Fruit fly (Drosophila melanogaster) whole organism, embryonic: ENCODE measurements around the gene mfas.

Experiments used
- Asciz ChIP-seq: fragments of 200-800 bp; sonication (Bioruptor generic); optimal IDR thresholded peaks from 2 replicates; lab custom pipeline; 2017; ENCODE audit warnings: missing biosample characterization, mild to moderate bottlenecking, missing genetic modification characterization, missing genetic modification reagents
- Atf6 ChIP-seq: fragments of 200-800 bp; sonication (Bioruptor generic); IDR thresholded peaks from 2 replicates; pipeline ENCODE4 v1.3.6; 2022; ENCODE audit warnings: missing biosample characterization, missing genetic modification characterization
- B-H1 ChIP-seq: fragments of 200-800 bp; sonication (Bioruptor generic); IDR thresholded peaks from 3 replicates; pipeline ENCODE4 v1.3.6; 2022; ENCODE audit warnings: missing biosample characterization, missing genetic modification characterization
- Blimp-1 ChIP-seq: fragments of 200-800 bp; sonication (Bioruptor generic); optimal IDR thresholded peaks from 3 replicates; lab custom pipeline; 2018; ENCODE audit warnings: missing biosample characterization, missing genetic modification characterization, mild to moderate bottlenecking, moderate library complexity, missing genetic modification reagents
- CG10366 ChIP-seq: fragments of 200-800 bp; sonication (Bioruptor generic); IDR thresholded peaks from 2 replicates; pipeline ENCODE4 v1.3.6; 2022; ENCODE audit warnings: missing biosample characterization, missing genetic modification characterization
- CG12299 ChIP-seq: fragments of 200-800 bp; sonication (Bioruptor generic); optimal IDR thresholded peaks from 2 replicates; lab custom pipeline; 2018; ENCODE audit warnings: missing biosample characterization, mild to moderate bottlenecking, missing genetic modification characterization
- CG12769 ChIP-seq: fragments of 200-800 bp; sonication (Bioruptor generic); optimal IDR thresholded peaks from 2 replicates; lab custom pipeline; 2019; ENCODE audit warnings: missing biosample characterization, mild to moderate bottlenecking, missing genetic modification characterization, moderate library complexity
- CG14014 ChIP-seq: fragments of 200-800 bp; sonication (Bioruptor generic); IDR thresholded peaks from 2 replicates; pipeline ENCODE4 v1.3.6; 2022; ENCODE audit warnings: missing biosample characterization, missing genetic modification characterization
- CG15011 ChIP-seq: fragments of 200-800 bp; sonication (Bioruptor generic); optimal IDR thresholded peaks from 3 replicates; lab custom pipeline; 2018; ENCODE audit warnings: missing biosample characterization, mild to moderate bottlenecking, missing genetic modification characterization
- CG1602 ChIP-seq: fragments of 200-800 bp; sonication (Bioruptor generic); optimal IDR thresholded peaks from 3 replicates; lab custom pipeline; 2016; ENCODE audit warnings: missing biosample characterization, missing genetic modification characterization
- CG1832 ChIP-seq: fragments of 200-800 bp; sonication (Bioruptor generic); optimal IDR thresholded peaks from 2 replicates; lab custom pipeline; 2017; ENCODE audit warnings: missing biosample characterization, mild to moderate bottlenecking, missing genetic modification characterization, inconsistent platforms
- CG18476 ChIP-seq: fragments of 200-800 bp; sonication (Bioruptor generic); optimal IDR thresholded peaks from 2 replicates; lab custom pipeline; 2016; ENCODE audit warnings: missing biosample characterization, mild to moderate bottlenecking, missing genetic modification characterization
- CG2129 ChIP-seq: fragments of 200-800 bp; sonication (Bioruptor generic); IDR thresholded peaks from 2 replicates; pipeline ENCODE4 v1.3.6; 2022; ENCODE audit warnings: missing biosample characterization, missing genetic modification characterization; ENCODE audit not compliant: partially characterized antibody
- CG4730 ChIP-seq: fragments of 200-800 bp; sonication (Bioruptor generic); IDR thresholded peaks from 2 replicates; pipeline ENCODE4 v1.3.6; 2022; ENCODE audit warnings: missing biosample characterization, missing genetic modification characterization
- CG6175 ChIP-seq: fragments of 200-800 bp; sonication (Bioruptor generic); IDR thresholded peaks from 3 replicates; pipeline ENCODE4 v1.3.6; 2022; ENCODE audit warnings: missing biosample characterization, missing genetic modification characterization
- CG8359 ChIP-seq: fragments of 200-800 bp; sonication (Bioruptor generic); optimal IDR thresholded peaks from 2 replicates; lab custom pipeline; 2017; ENCODE audit warnings: missing biosample characterization, mild to moderate bottlenecking, missing genetic modification characterization, borderline replicate concordance
- CG8765 ChIP-seq: fragments of 200-800 bp; sonication (Bioruptor generic); IDR thresholded peaks from 2 replicates; pipeline ENCODE4 v1.3.6; 2022; ENCODE audit warnings: missing biosample characterization, missing genetic modification characterization
- Drgx ChIP-seq: fragments of 200-800 bp; sonication (Bioruptor generic); IDR thresholded peaks from 2 replicates; pipeline ENCODE4 v1.3.6; 2022; ENCODE audit warnings: missing biosample characterization, missing genetic modification characterization
- E2f2 ChIP-seq: fragments of 200-800 bp; sonication (Bioruptor generic); IDR thresholded peaks from 2 replicates; pipeline ENCODE4 v1.3.6; 2022; ENCODE audit warnings: missing biosample characterization, missing genetic modification characterization
- Ets65A ChIP-seq: fragments of 200-800 bp; sonication (Bioruptor generic); peaks from one replicate; lab custom pipeline; 2016; ENCODE audit warnings: missing biosample characterization, missing genetic modification characterization
- Fer3 ChIP-seq: fragments of 200-800 bp; sonication (Bioruptor generic); optimal IDR thresholded peaks from 2 replicates; lab custom pipeline; 2018; ENCODE audit warnings: missing biosample characterization, mild to moderate bottlenecking, missing genetic modification characterization, moderate library complexity
- HmgZ ChIP-seq: fragments of 200-800 bp; sonication (Bioruptor generic); optimal IDR thresholded peaks from 2 replicates; lab custom pipeline; 2018; ENCODE audit warnings: missing biosample characterization, mild to moderate bottlenecking, missing genetic modification characterization
- Hsf ChIP-seq: fragments of 200-800 bp; sonication (Bioruptor generic); optimal IDR thresholded peaks from 3 replicates; lab custom pipeline; 2016; ENCODE audit warnings: missing biosample characterization, missing genetic modification characterization
- Jarid2 ChIP-seq: fragments of 200-800 bp; sonication (Bioruptor generic); optimal IDR thresholded peaks from 3 replicates; lab custom pipeline; 2017; ENCODE audit warnings: mild to moderate bottlenecking, missing biosample characterization, missing genetic modification reagents, missing genetic modification characterization
- Mad ChIP-seq: fragments of 200-800 bp; sonication (Bioruptor generic); optimal IDR thresholded peaks from 2 replicates; lab custom pipeline; 2016; ENCODE audit warnings: missing biosample characterization, missing genetic modification characterization
- Med ChIP-seq: fragments of 200-800 bp; sonication (Bioruptor generic); peaks from one replicate; lab custom pipeline; 2016; ENCODE audit warnings: missing biosample characterization, missing genetic modification characterization, mild to moderate bottlenecking, inconsistent platforms, moderate library complexity
- NFAT ChIP-seq: fragments of 200-800 bp; sonication (Bioruptor generic); IDR thresholded peaks from 2 replicates; pipeline ENCODE4 v1.3.6; 2022; ENCODE audit warnings: missing biosample characterization, missing genetic modification characterization
- Sry-β ChIP-seq: fragments of 200-800 bp; sonication (Bioruptor generic); optimal IDR thresholded peaks from 2 replicates; lab custom pipeline; 2018; ENCODE audit warnings: missing biosample characterization, mild to moderate bottlenecking, missing genetic modification characterization, moderate library complexity
- Xrp1 ChIP-seq: fragments of 200-800 bp; sonication (Bioruptor generic); IDR thresholded peaks from 2 replicates; pipeline ENCODE4 v1.3.6; 2022; ENCODE audit warnings: missing biosample characterization, missing genetic modification characterization
- abd-A ChIP-seq: fragments of 200-800 bp; sonication (Bioruptor generic); optimal IDR thresholded peaks from 3 replicates; lab custom pipeline; 2019; ENCODE audit warnings: missing biosample characterization, mild to moderate bottlenecking, missing genetic modification characterization, moderate library complexity
- ac ChIP-seq: fragments of 200-800 bp; sonication (Bioruptor generic); optimal IDR thresholded peaks from 3 replicates; lab custom pipeline; 2017; ENCODE audit warnings: missing biosample characterization, mild to moderate bottlenecking, missing genetic modification characterization
- aop ChIP-seq: fragments of 200-800 bp; sonication (Bioruptor generic); IDR thresholded peaks from 2 replicates; pipeline ENCODE4 v1.3.6; 2022; ENCODE audit warnings: missing biosample characterization, missing genetic modification characterization
- btn ChIP-seq: fragments of 200-800 bp; sonication (Bioruptor generic); optimal IDR thresholded peaks from 2 replicates; lab custom pipeline; 2016; ENCODE audit warnings: missing biosample characterization, missing genetic modification characterization
- cato ChIP-seq: fragments of 200-800 bp; sonication (Bioruptor generic); optimal IDR thresholded peaks from 2 replicates; lab custom pipeline; 2016; ENCODE audit warnings: missing biosample characterization, missing genetic modification characterization, borderline replicate concordance
- cg ChIP-seq: fragments of 200-800 bp; sonication (Bioruptor generic); optimal IDR thresholded peaks from 3 replicates; lab custom pipeline; 2019; ENCODE audit warnings: missing biosample characterization, mild to moderate bottlenecking, missing genetic modification characterization, moderate library complexity
- chinmo ChIP-seq: fragments of 200-800 bp; sonication (Bioruptor generic); IDR thresholded peaks from 4 replicates; pipeline ENCODE4 v1.3.6; 2022; ENCODE audit warnings: missing biosample characterization, missing genetic modification characterization; ENCODE audit not compliant: partially characterized antibody
- ci ChIP-seq: fragments of 200-800 bp; sonication (Bioruptor generic); IDR thresholded peaks from 3 replicates; pipeline ENCODE4 v1.3.6; 2022; ENCODE audit warnings: missing biosample characterization, missing genetic modification characterization
- onecut ChIP-seq: fragments of 200-800 bp; sonication (Bioruptor generic); IDR thresholded peaks from 2 replicates; pipeline ENCODE4 v1.3.6; 2022; ENCODE audit warnings: missing biosample characterization, missing genetic modification characterization
- otp ChIP-seq: fragments of 200-800 bp; sonication (Bioruptor generic); IDR thresholded peaks from 3 replicates; pipeline ENCODE4, ENCODE4 v1.3.6; 2022; ENCODE audit warnings: missing biosample characterization, missing genetic modification characterization
- psq ChIP-seq: fragments of 200-800 bp; sonication (Bioruptor generic); optimal IDR thresholded peaks from 2 replicates; lab custom pipeline; 2017; ENCODE audit warnings: missing biosample characterization, missing genetic modification characterization
- ranshi ChIP-seq: fragments of 200-800 bp; sonication (Bioruptor generic); IDR thresholded peaks from 2 replicates; pipeline ENCODE4 v1.3.6; 2022; ENCODE audit warnings: missing biosample characterization, missing genetic modification characterization
- run ChIP-seq: fragments of 200-800 bp; sonication (Bioruptor generic); optimal IDR thresholded peaks from 3 replicates; lab custom pipeline; 2018; ENCODE audit warnings: missing biosample characterization, mild to moderate bottlenecking, missing genetic modification characterization
- sd ChIP-seq: fragments of 200-800 bp; sonication (Bioruptor generic); optimal IDR thresholded peaks from 3 replicates; lab custom pipeline; 2018; ENCODE audit warnings: missing biosample characterization, mild to moderate bottlenecking, missing genetic modification characterization, moderate library complexity
- sens ChIP-seq: fragments of 200-800 bp; sonication (Bioruptor generic); peaks from one replicate; lab custom pipeline; 2016; ENCODE audit warnings: missing biosample characterization, missing genetic modification characterization
- slbo ChIP-seq: fragments of 200-800 bp; sonication (Bioruptor generic); IDR thresholded peaks from 2 replicates; pipeline ENCODE4 v1.3.6; 2022; ENCODE audit warnings: missing biosample characterization, missing genetic modification characterization
- usp ChIP-seq: fragments of >200 bp; optimal IDR thresholded peaks from 2 replicates; lab custom pipeline; 2017; ENCODE audit warnings: missing biosample characterization, missing genetic modification characterization

Gene mfas

dm6 chr3R:11941116-11941515 lies 52.0 kb downstream of the mfas start:
- TF ChIP-seq btn (no peak), Ets65A (no peak), psq (GFP tag; lab: Kevin White, UChicago) (no peak), Blimp-1 (peak; percentile 81), CG12299 (no peak), aop (GFP tag; lab: Robert Waterston, UW) (no peak), B-H1 (no peak), Mad (no peak), run (tag; lab: Kevin White, UChicago) (no peak), onecut (GFP tag; lab: Robert Waterston, UW) (no peak), CG8359 (no peak), usp (no peak), Xrp1 (GFP tag; lab: Robert Waterston, UW) (no peak), HmgZ (tag; lab: Kevin White, UChicago) (no peak), CG2129 (GFP tag; lab: Robert Waterston, UW) (no peak), ci (GFP tag; lab: Robert Waterston, UW) (no peak), Med (GFP tag; lab: Kevin White, UChicago) (no peak), otp (GFP tag; lab: Robert Waterston, UW) (0 out of 3 replicates have a peak, but pooled peaks have one; percentile 10), Jarid2 (GFP tag; lab: Kevin White, UChicago) (no peak), Drgx (GFP tag; lab: Robert Waterston, UW) (no peak), chinmo (GFP tag; lab: Robert Waterston, UW) (0 out of 4 replicates have a peak, but pooled peaks have one; percentile 27), Hsf (no peak), Sry-β (GFP tag; lab: Kevin White, UChicago) (no peak), CG8765 (GFP tag; lab: Robert Waterston, UW) (no peak), CG4730 (GFP tag; lab: Robert Waterston, UW) (no peak)

dm6 chr3R:11937427-11938114 lies 55.5 kb downstream of the mfas start:
- no peak for TF ChIP-seq ac
- peak; percentile 49 for TF ChIP-seq abd-A
- peak; percentile 62 for TF ChIP-seq sens
- no peak for TF ChIP-seq CG18476 (GFP tag; lab: Kevin White, UChicago)
- peak; percentile 88 for TF ChIP-seq sd (tag; lab: Kevin White, UChicago)
- no peak for TF ChIP-seq Asciz (GFP tag; lab: Kevin White, UChicago)
- TF ChIP-seq CG12769 (tag; lab: Kevin White, UChicago) = peak; percentile 86
- no peak for TF ChIP-seq Fer3 (tag; lab: Kevin White, UChicago)
- TF ChIP-seq CG1602 = no peak
- no peak for TF ChIP-seq NFAT (GFP tag; lab: Robert Waterston, UW)
- TF ChIP-seq CG15011 = no peak
- TF ChIP-seq chinmo (GFP tag; lab: Robert Waterston, UW) = peak; percentile 89
- TF ChIP-seq CG6175 (GFP tag; lab: Robert Waterston, UW) = peak; percentile 86
- 0 out of 2 replicates have a peak, but pooled peaks have one; percentile 22 for TF ChIP-seq CG10366 (GFP tag; lab: Robert Waterston, UW)
- TF ChIP-seq CG14014 (GFP tag; lab: Robert Waterston, UW) = 0 out of 2 replicates have a peak, but pooled peaks have one; percentile 15
- TF ChIP-seq slbo (GFP tag; lab: Robert Waterston, UW) = 0 out of 2 replicates have a peak, but pooled peaks have one; percentile 20
- TF ChIP-seq Drgx (GFP tag; lab: Robert Waterston, UW) = peak; percentile 56; the same call in 1 of the 2 replicates
- 0 out of 2 replicates have a peak, but pooled peaks have one; percentile 9 for TF ChIP-seq ranshi (GFP tag; lab: Robert Waterston, UW)
- 0 out of 2 replicates have a peak, but pooled peaks have one; percentile 14 for TF ChIP-seq Atf6 (GFP tag; lab: Robert Waterston, UW)
- TF ChIP-seq E2f2 = 0 out of 2 replicates have a peak, but pooled peaks have one; percentile 6
- peak; percentile 8 for TF ChIP-seq CG1832 (GFP tag; lab: Kevin White, UChicago)
- TF ChIP-seq ci (GFP tag; lab: Robert Waterston, UW) = 0 out of 3 replicates have a peak, but pooled peaks have one; percentile 38
- peak; percentile 56 for TF ChIP-seq cg
- no peak for TF ChIP-seq cato (GFP tag; lab: Kevin White, UChicago)
